Fruit fly (Drosophila melanogaster) whole organism, embryonic: ENCODE results near the gene Jon66Cii.
A peak's percentile ranks its signal among the peaks of the same experiment; 100 is the strongest.

Experiments used
- Antp ChIP-seq: fragments of 200-800 bp; sonication (Bioruptor generic); optimal IDR thresholded peaks from 3 replicates; lab custom pipeline; 2016; ENCODE audit warnings: missing biosample characterization, missing genetic modification characterization
- CG10267 ChIP-seq: fragments of 200-800 bp; sonication (Bioruptor generic); optimal IDR thresholded peaks from 2 replicates; lab custom pipeline; 2018; ENCODE audit warnings: missing biosample characterization, mild to moderate bottlenecking, missing genetic modification characterization, moderate library complexity
- CG10366 ChIP-seq: fragments of 200-800 bp; sonication (Bioruptor generic); IDR thresholded peaks from 2 replicates; pipeline ENCODE4 v1.3.6; 2022; ENCODE audit warnings: missing biosample characterization, missing genetic modification characterization
- CG11456 ChIP-seq: fragments of 200-800 bp; sonication (Bioruptor generic); IDR thresholded peaks from 3 replicates; pipeline ENCODE4 v1.3.6; 2022; ENCODE audit warnings: missing biosample characterization, missing genetic modification characterization
- CG11504 ChIP-seq: fragments of 200-800 bp; sonication (Bioruptor generic); optimal IDR thresholded peaks from 3 replicates; lab custom pipeline; 2019; ENCODE audit warnings: missing biosample characterization, mild to moderate bottlenecking, missing genetic modification characterization, moderate library complexity
- CG11723 ChIP-seq: fragments of 200-800 bp; sonication (Bioruptor generic); optimal IDR thresholded peaks from 2 replicates; lab custom pipeline; 2017; ENCODE audit warnings: missing biosample characterization, mild to moderate bottlenecking, missing genetic modification characterization
- CG12299 ChIP-seq: fragments of 200-800 bp; sonication (Bioruptor generic); optimal IDR thresholded peaks from 2 replicates; lab custom pipeline; 2018; ENCODE audit warnings: missing biosample characterization, mild to moderate bottlenecking, missing genetic modification characterization
- CG12391 ChIP-seq: fragments of 200-800 bp; sonication (Bioruptor generic); optimal IDR thresholded peaks from 3 replicates; lab custom pipeline; 2018; ENCODE audit warnings: missing biosample characterization, mild to moderate bottlenecking, missing genetic modification characterization, moderate library complexity
- CG12769 ChIP-seq: fragments of 200-800 bp; sonication (Bioruptor generic); optimal IDR thresholded peaks from 2 replicates; lab custom pipeline; 2019; ENCODE audit warnings: missing biosample characterization, mild to moderate bottlenecking, missing genetic modification characterization, moderate library complexity
- CG14050 ChIP-seq: fragments of 200-800 bp; sonication (Bioruptor generic); IDR thresholded peaks from 3 replicates; pipeline ENCODE4 v1.3.6; 2022; ENCODE audit warnings: missing biosample characterization, missing genetic modification characterization
- CG14965 ChIP-seq: fragments of 200-800 bp; sonication (Bioruptor generic); optimal IDR thresholded peaks from 2 replicates; lab custom pipeline; 2016; ENCODE audit warnings: missing biosample characterization, missing genetic modification characterization, borderline replicate concordance
- CG1529 ChIP-seq: fragments of 200-800 bp; sonication (Bioruptor generic); optimal IDR thresholded peaks from 3 replicates; lab custom pipeline; 2018; ENCODE audit warnings: missing biosample characterization, missing genetic modification characterization
- CG1603 ChIP-seq: fragments of 200-800 bp; sonication (Bioruptor generic); optimal IDR thresholded peaks from 2 replicates; lab custom pipeline; 2019; ENCODE audit warnings: missing biosample characterization, mild to moderate bottlenecking, missing genetic modification characterization, moderate library complexity
- CG31388 ChIP-seq: fragments of 200-800 bp; sonication (Bioruptor generic); optimal IDR thresholded peaks from 2 replicates; lab custom pipeline; 2016; ENCODE audit warnings: missing biosample characterization, missing genetic modification characterization
- CG31441 ChIP-seq: fragments of 200-800 bp; sonication (Bioruptor generic); IDR thresholded peaks from 2 replicates; pipeline ENCODE4 v1.3.6; 2022; ENCODE audit warnings: missing biosample characterization, missing genetic modification characterization
- CG33213 ChIP-seq: fragments of 200-800 bp; sonication (Bioruptor generic); optimal IDR thresholded peaks from 3 replicates; lab custom pipeline; 2016; ENCODE audit warnings: missing biosample characterization, missing genetic modification characterization
- CG4707 ChIP-seq: fragments of 200-800 bp; sonication (Bioruptor generic); optimal IDR thresholded peaks from 2 replicates; lab custom pipeline; 2018; ENCODE audit warnings: missing biosample characterization, mild to moderate bottlenecking, missing genetic modification characterization, moderate library complexity
- CG8765 ChIP-seq: fragments of 200-800 bp; sonication (Bioruptor generic); IDR thresholded peaks from 2 replicates; pipeline ENCODE4 v1.3.6; 2022; ENCODE audit warnings: missing biosample characterization, missing genetic modification characterization
- CG9215 ChIP-seq: fragments of 200-800 bp; sonication (Bioruptor generic); IDR thresholded peaks from 2 replicates; pipeline ENCODE4 v1.3.6; 2022; ENCODE audit warnings: missing biosample characterization, missing genetic modification characterization
- CG9932 ChIP-seq: fragments of 200-800 bp; sonication (Bioruptor generic); IDR thresholded peaks from 2 replicates; pipeline ENCODE4 v1.3.6; 2022; ENCODE audit warnings: missing biosample characterization, missing genetic modification characterization
- CHES-1-like ChIP-seq: fragments of 200-800 bp; sonication (Bioruptor generic); optimal IDR thresholded peaks from 2 replicates; lab custom pipeline; 2016; ENCODE audit warnings: missing biosample characterization, missing genetic modification characterization
- D19B ChIP-seq: fragments of 200-800 bp; sonication (Bioruptor generic); optimal IDR thresholded peaks from 2 replicates; lab custom pipeline; 2017; ENCODE audit warnings: missing biosample characterization, mild to moderate bottlenecking, missing genetic modification characterization
- ERR ChIP-seq: fragments of 200-800 bp; sonication (Bioruptor generic); optimal IDR thresholded peaks from 2 replicates; lab custom pipeline; 2016; ENCODE audit warnings: missing biosample characterization, missing genetic modification characterization
- Hey ChIP-seq: fragments of 200-800 bp; sonication (Bioruptor generic); optimal IDR thresholded peaks from 3 replicates; lab custom pipeline; 2018; ENCODE audit warnings: missing biosample characterization, mild to moderate bottlenecking, missing genetic modification characterization
- Hr39 ChIP-seq: fragments of >200 bp; optimal IDR thresholded peaks from 2 replicates; lab custom pipeline; 2017
- Hr51 ChIP-seq, 2 experiments: fragments of 200-800 bp; sonication (Bioruptor generic); optimal IDR thresholded peaks; 2 replicates in 1 of 2; 3 replicates in 1 of 2; lab custom pipeline; 2016 to 2018; ENCODE audit warnings: missing biosample characterization in 2 of 2, missing genetic modification characterization in 2 of 2, mild to moderate bottlenecking in 1 of 2, moderate library complexity in 1 of 2
- MESR4 ChIP-seq: fragments of 200-800 bp; sonication (Bioruptor generic); optimal IDR thresholded peaks from 2 replicates; lab custom pipeline; 2018; ENCODE audit warnings: missing biosample characterization, mild to moderate bottlenecking, missing genetic modification characterization, moderate library complexity
- Mrtf ChIP-seq: fragments of 200-800 bp; sonication (Bioruptor generic); IDR thresholded peaks from 3 replicates; pipeline ENCODE4 v1.3.6; 2022; ENCODE audit warnings: missing biosample characterization, missing genetic modification characterization
- Nf-YA ChIP-seq: fragments of 200-800 bp; sonication (Bioruptor generic); IDR thresholded peaks from 2 replicates; pipeline ENCODE4 v1.3.6; 2022; ENCODE audit warnings: missing biosample characterization, missing genetic modification characterization
- PHDP ChIP-seq: fragments of 200-800 bp; sonication (Bioruptor generic); optimal IDR thresholded peaks from 3 replicates; lab custom pipeline; 2018; ENCODE audit warnings: missing biosample characterization, mild to moderate bottlenecking, missing genetic modification characterization, moderate library complexity
- ap ChIP-seq: fragments of 200-800 bp; sonication (Bioruptor generic); IDR thresholded peaks from 2 replicates; pipeline ENCODE4 v1.3.6; 2022; ENCODE audit warnings: missing biosample characterization, missing genetic modification characterization
- bab2 ChIP-seq: fragments of 200-800 bp; sonication (Bioruptor generic); optimal IDR thresholded peaks from 2 replicates; lab custom pipeline; 2016; ENCODE audit warnings: missing biosample characterization, missing genetic modification characterization
- chn ChIP-seq: fragments of 200-800 bp; sonication (Bioruptor generic); optimal IDR thresholded peaks from 2 replicates; lab custom pipeline; 2016; ENCODE audit warnings: missing biosample characterization, missing genetic modification characterization
- croc ChIP-seq: fragments of 200-800 bp; sonication (Bioruptor generic); conservative IDR thresholded peaks from 3 replicates; pipeline ENCODE4 v1.3.6; 2022; ENCODE audit warnings: missing biosample characterization, missing genetic modification characterization
- crp ChIP-seq, 2 experiments: fragments of 200-800 bp; sonication (Bioruptor generic); optimal IDR thresholded peaks; 2 replicates in 1 of 2; 3 replicates in 1 of 2; lab custom pipeline; 2017; ENCODE audit warnings: missing biosample characterization in 2 of 2, missing genetic modification characterization in 2 of 2, mild to moderate bottlenecking in 1 of 2, moderate library complexity in 1 of 2
- gcm ChIP-seq: fragments of 200-800 bp; sonication (Bioruptor generic); optimal IDR thresholded peaks from 2 replicates; lab custom pipeline; 2019; ENCODE audit warnings: missing biosample characterization, mild to moderate bottlenecking, missing genetic modification characterization, moderate library complexity
- gro ChIP-seq: fragments of 200-800 bp; sonication (Bioruptor generic); optimal IDR thresholded peaks from 2 replicates; lab custom pipeline; 2016; ENCODE audit warnings: missing biosample characterization, missing genetic modification characterization
- h ChIP-seq: fragments of >200 bp; optimal IDR thresholded peaks from 2 replicates; lab custom pipeline; 2017
- hbn ChIP-seq: fragments of 200-800 bp; sonication (Bioruptor generic); IDR thresholded peaks from 2 replicates; pipeline ENCODE4 v1.3.6; 2022; ENCODE audit warnings: missing biosample characterization, missing genetic modification characterization; ENCODE audit not compliant: partially characterized antibody
- peb ChIP-seq: fragments of 200-800 bp; sonication (Bioruptor generic); IDR thresholded peaks from 2 replicates; pipeline ENCODE4 v1.3.6; 2022; ENCODE audit warnings: missing biosample characterization, missing genetic modification characterization
- phol ChIP-seq: fragments of 200-800 bp; sonication (Bioruptor generic); optimal IDR thresholded peaks from 3 replicates; lab custom pipeline; 2018; ENCODE audit warnings: missing biosample characterization, mild to moderate bottlenecking, missing genetic modification characterization, moderate library complexity
- repo ChIP-seq: fragments of 200-800 bp; sonication (Bioruptor generic); optimal IDR thresholded peaks from 2 replicates; lab custom pipeline; 2016; ENCODE audit warnings: missing biosample characterization, missing genetic modification characterization
- rib ChIP-seq: fragments of 200-800 bp; sonication (Bioruptor generic); IDR thresholded peaks from 2 replicates; pipeline ENCODE4 v1.3.6; 2022; ENCODE audit warnings: missing biosample characterization, missing genetic modification characterization
- ro ChIP-seq: fragments of 200-800 bp; sonication (Bioruptor generic); IDR thresholded peaks from 2 replicates; pipeline ENCODE4 v1.3.6; 2022; ENCODE audit warnings: missing biosample characterization, missing genetic modification characterization
- row ChIP-seq: fragments of 200-800 bp; sonication (Bioruptor generic); IDR thresholded peaks from 3 replicates; pipeline ENCODE4 v1.3.6; 2022; ENCODE audit warnings: missing biosample characterization, missing genetic modification characterization
- scrt ChIP-seq: fragments of 200-800 bp; sonication (Bioruptor generic); optimal IDR thresholded peaks from 2 replicates; lab custom pipeline; 2018; ENCODE audit warnings: missing biosample characterization, mild to moderate bottlenecking, missing genetic modification characterization, moderate library complexity
- sisA ChIP-seq: fragments of 200-800 bp; sonication (Bioruptor generic); IDR thresholded peaks from 2 replicates; pipeline ENCODE4 v1.3.6; 2022; ENCODE audit warnings: missing biosample characterization, missing genetic modification characterization
- slou ChIP-seq: fragments of 200-800 bp; sonication (Bioruptor generic); optimal IDR thresholded peaks from 3 replicates; lab custom pipeline; 2016; ENCODE audit warnings: missing biosample characterization, missing genetic modification characterization
- stwl ChIP-seq: fragments of 200-800 bp; sonication (Bioruptor generic); optimal IDR thresholded peaks from 3 replicates; lab custom pipeline; 2018; ENCODE audit warnings: missing biosample characterization, mild to moderate bottlenecking, missing genetic modification characterization, moderate library complexity
- tgo ChIP-seq: fragments of 200-800 bp; sonication (Bioruptor generic); IDR thresholded peaks from 3 replicates; pipeline ENCODE4 v1.3.6; 2022; ENCODE audit warnings: missing biosample characterization, missing genetic modification characterization
- vnd ChIP-seq: fragments of 200-800 bp; sonication (Bioruptor generic); IDR thresholded peaks from 3 replicates; pipeline ENCODE4 v1.3.6; 2022; ENCODE audit warnings: missing biosample characterization, missing genetic modification characterization; ENCODE audit not compliant: partially characterized antibody
- wek ChIP-seq: fragments of 200-800 bp; sonication (Bioruptor generic); optimal IDR thresholded peaks from 3 replicates; lab custom pipeline; 2018; ENCODE audit warnings: missing biosample characterization, mild to moderate bottlenecking, missing genetic modification characterization, moderate library complexity
- zen ChIP-seq: fragments of 200-800 bp; sonication (Bioruptor generic); optimal IDR thresholded peaks from 3 replicates; lab custom pipeline; 2018; ENCODE audit warnings: missing biosample characterization, mild to moderate bottlenecking, missing genetic modification characterization, moderate library complexity

Gene Jon66Cii

dm6 chr3L:8423156-8423555 lies 29.7 kb upstream of the Jon66Cii start (continued):
- no peak for TF ChIP-seq Mrtf (GFP tag; lab: Robert Waterston, UW)
- no peak for TF ChIP-seq scrt (GFP tag; lab: Kevin White, UChicago)
- TF ChIP-seq stwl (tag; lab: Kevin White, UChicago), result no peak
- no peak for TF ChIP-seq ro (GFP tag; lab: Robert Waterston, UW)
- TF ChIP-seq zen (tag; lab: Kevin White, UChicago), result no peak
- no peak for TF ChIP-seq row (GFP tag; lab: Robert Waterston, UW)
- no peak for TF ChIP-seq ap
- no peak for TF ChIP-seq CG11504
- no peak for TF ChIP-seq vnd (GFP tag; lab: Robert Waterston, UW)
- no peak for TF ChIP-seq CHES-1-like (GFP tag; lab: Kevin White, UChicago)
- peak; percentile 35 for TF ChIP-seq CG12391 (tag; lab: Kevin White, UChicago)
- TF ChIP-seq CG31388 (GFP tag; lab: Kevin White, UChicago), result no peak
- peak; percentile 11 for TF ChIP-seq CG1529 (GFP tag; lab: Kevin White, UChicago)
- TF ChIP-seq Hr39 (lab: Kevin White, UChicago), result no peak
- TF ChIP-seq repo (GFP tag; lab: Kevin White, UChicago), result no peak
- no peak for TF ChIP-seq CG14050 (GFP tag; lab: Robert Waterston, UW)
- no peak for TF ChIP-seq CG8765 (GFP tag; lab: Robert Waterston, UW)
- TF ChIP-seq chn (GFP tag; lab: Kevin White, UChicago), result no peak
- TF ChIP-seq CG10267 (tag; lab: Kevin White, UChicago), result no peak
- no peak for TF ChIP-seq rib (GFP tag; lab: Robert Waterston, UW)
- TF ChIP-seq D19B (GFP tag; lab: Kevin White, UChicago), result no peak
- no peak for TF ChIP-seq CG11456 (GFP tag; lab: Robert Waterston, UW)
- TF ChIP-seq bab2, result no peak
- TF ChIP-seq CG9932 (GFP tag; lab: Robert Waterston, UW), result no peak
- no peak for TF ChIP-seq CG14965
- TF ChIP-seq CG31441 (GFP tag; lab: Robert Waterston, UW), result peak; percentile 42; the same call in 1 of the 2 replicates
- no peak for TF ChIP-seq tgo (GFP tag; lab: Robert Waterston, UW)
- no peak for TF ChIP-seq CG11723
- no peak for TF ChIP-seq CG10366 (GFP tag; lab: Robert Waterston, UW)
- TF ChIP-seq CG12299, result no peak
- TF ChIP-seq CG1603, result no peak
- TF ChIP-seq gro (GFP tag; lab: Kevin White, UChicago), result no peak
- TF ChIP-seq Antp (GFP tag; lab: Kevin White, UChicago), result no peak
- no peak for TF ChIP-seq h (lab: Kevin White, UChicago)
- TF ChIP-seq slou, result no peak
- TF ChIP-seq wek (GFP tag; lab: Kevin White, UChicago), result no peak
- no peak for TF ChIP-seq croc (GFP tag; lab: Robert Waterston, UW)
- TF ChIP-seq hbn (GFP tag; lab: Robert Waterston, UW), result no peak
- TF ChIP-seq ERR, result no peak
- TF ChIP-seq Hr51 (GFP tag; optimal IDR thresholded peaks at IDR 0.05; lab: Kevin White, UChicago), result no peak
- TF ChIP-seq MESR4, result no peak
- no peak for TF ChIP-seq sisA (GFP tag; lab: Robert Waterston, UW)
- no peak for TF ChIP-seq CG4707 (GFP tag; lab: Kevin White, UChicago)
- no peak for TF ChIP-seq gcm (GFP tag; lab: Kevin White, UChicago)
- no peak for TF ChIP-seq crp (GFP tag; optimal IDR thresholded peaks at IDR 0.05; lab: Kevin White, UChicago)
- no peak for TF ChIP-seq CG12769 (tag; lab: Kevin White, UChicago)
- TF ChIP-seq PHDP, result peak; percentile 1
- TF ChIP-seq Hey, result no peak
- no peak for TF ChIP-seq peb
- TF ChIP-seq CG9215 (GFP tag; lab: Robert Waterston, UW), result no peak
- peak; percentile 49 for TF ChIP-seq phol (tag; lab: Kevin White, UChicago)
- TF ChIP-seq Nf-YA, result no peak
- no peak for TF ChIP-seq CG33213 (GFP tag; lab: Kevin White, UChicago)
